Worm (Caenorhabditis elegans) whole organism, late embryonic: ENCODE results near the gene D2023.6.

Experiments
- C08G9.2 ChIP-seq: sonication (generic microtip); optimal IDR thresholded peaks from 2 replicates; lab custom pipeline; 2016; ENCODE audit warnings: mild to moderate bottlenecking, missing genetic modification characterization, moderate library complexity, missing compliant biosample characterization
- F13H6.1 ChIP-seq: sonication (generic microtip); optimal IDR thresholded peaks from 2 replicates; lab custom pipeline; 2016; ENCODE audit warnings: missing genetic modification characterization, missing compliant biosample characterization
- Y22D7AL.16 ChIP-seq: sonication (generic microtip); optimal IDR thresholded peaks from 2 replicates; lab custom pipeline; 2016; ENCODE audit warnings: missing genetic modification characterization, missing compliant biosample characterization
- ama-1 ChIP-seq: fragments of 150-350 bp; optimal IDR thresholded peaks from 2 replicates; lab custom pipeline; 2014
- ceh-18 ChIP-seq: sonication (generic microtip); optimal IDR thresholded peaks from 2 replicates; lab custom pipeline; 2016; ENCODE audit warnings: missing genetic modification characterization, missing compliant biosample characterization
- ceh-31 ChIP-seq: sonication (generic microtip); optimal IDR thresholded peaks from 2 replicates; lab custom pipeline; 2016; ENCODE audit warnings: missing genetic modification characterization, missing compliant biosample characterization
- dmd-4 ChIP-seq: sonication (generic microtip); optimal IDR thresholded peaks from 2 replicates; lab custom pipeline; 2016; ENCODE audit warnings: borderline replicate concordance, missing genetic modification characterization, missing compliant biosample characterization
- dve-1 ChIP-seq: sonication (generic microtip); optimal IDR thresholded peaks from 2 replicates; lab custom pipeline; 2017; ENCODE audit warnings: antibody characterized with exemption, mild to moderate bottlenecking, missing genetic modification characterization, missing compliant biosample characterization
- elt-2 ChIP-seq: sonication (generic microtip); optimal IDR thresholded peaks from 2 replicates; lab custom pipeline; 2016; ENCODE audit warnings: missing genetic modification reagents, missing genetic modification characterization, missing compliant biosample characterization
- eyg-1 ChIP-seq: sonication (generic microtip); optimal IDR thresholded peaks from 2 replicates; lab custom pipeline; 2016; ENCODE audit warnings: missing genotype, missing genetic modification characterization, missing compliant biosample characterization
- fax-1 ChIP-seq: sonication (generic microtip); optimal IDR thresholded peaks from 2 replicates; lab custom pipeline; 2016; ENCODE audit warnings: missing genotype, missing genetic modification characterization, missing compliant biosample characterization
- fkh-10 ChIP-seq: fragments of 150-350 bp; optimal IDR thresholded peaks from 2 replicates; lab custom pipeline; 2014; ENCODE audit warnings: missing biosample characterization, missing genetic modification reagents, missing genetic modification characterization
- gmeb-2 ChIP-seq: sonication (generic microtip); optimal IDR thresholded peaks from 2 replicates; lab custom pipeline; 2016; ENCODE audit warnings: missing genetic modification characterization, inconsistent platforms, missing compliant biosample characterization
- lin-11 ChIP-seq: fragments of 200-800 bp; sonication (Bioruptor generic); optimal IDR thresholded peaks from 2 replicates; lab custom pipeline; 2018; ENCODE audit warnings: mild to moderate bottlenecking, missing genetic modification characterization, missing compliant biosample characterization
- madf-2 ChIP-seq: sonication (generic microtip); optimal IDR thresholded peaks from 2 replicates; lab custom pipeline; 2017; ENCODE audit warnings: missing genetic modification characterization, missing compliant biosample characterization
- pag-3 ChIP-seq: sonication (generic microtip); optimal IDR thresholded peaks from 2 replicates; lab custom pipeline; 2016; ENCODE audit warnings: missing compliant biosample characterization, missing genetic modification characterization, borderline replicate concordance
- pat-9 ChIP-seq: fragments of 200-800 bp; sonication (Bioruptor generic); optimal IDR thresholded peaks from 2 replicates; lab custom pipeline; 2018; ENCODE audit warnings: mild to moderate bottlenecking, missing genetic modification characterization, moderate library complexity, missing compliant biosample characterization
- pax-1 ChIP-seq: fragments of 150-350 bp; optimal IDR thresholded peaks from 2 replicates; lab custom pipeline; 2014; ENCODE audit warnings: missing biosample characterization, missing genetic modification characterization
- ref-2 ChIP-seq: sonication (generic microtip); optimal IDR thresholded peaks from 2 replicates; lab custom pipeline; 2016; ENCODE audit warnings: missing genetic modification characterization, missing compliant biosample characterization
- rnt-1 ChIP-seq: sonication (generic microtip); optimal IDR thresholded peaks from 2 replicates; lab custom pipeline; 2016; ENCODE audit warnings: missing genetic modification characterization, missing compliant biosample characterization
- sox-4 ChIP-seq: sonication (generic microtip); optimal IDR thresholded peaks from 2 replicates; lab custom pipeline; 2017; ENCODE audit warnings: mild to moderate bottlenecking, missing genetic modification characterization, inconsistent platforms, missing compliant biosample characterization
- syd-9 ChIP-seq: sonication (generic microtip); optimal IDR thresholded peaks from 2 replicates; lab custom pipeline; 2016; ENCODE audit warnings: mild to moderate bottlenecking, missing genetic modification characterization, moderate library complexity, missing compliant biosample characterization
- ttx-3 ChIP-seq: sonication (generic microtip); optimal IDR thresholded peaks from 2 replicates; lab custom pipeline; 2016; ENCODE audit warnings: missing genetic modification reagents, missing genetic modification characterization, missing compliant biosample characterization
- unc-3 ChIP-seq, 2 experiments: fragments of 200-800 bp in 1 of 2; sonication (Bioruptor generic) in 1 of 2; sonication (generic microtip) in 1 of 2; conservative IDR thresholded peaks in 1 of 2; optimal IDR thresholded peaks in 1 of 2; 2 replicates each; pipeline versions ENCODE4 v1.3.6 to Lab custom; 2016 to 2022; ENCODE audit warnings: missing compliant biosample characterization in 2 of 2, missing genetic modification characterization in 2 of 2, missing genetic modification reagents in 1 of 2
- unc-55 ChIP-seq: sonication (generic microtip); optimal IDR thresholded peaks from 2 replicates; lab custom pipeline; 2017; ENCODE audit warnings: missing biosample characterization, missing genetic modification reagents, missing genetic modification characterization
- ztf-16 ChIP-seq: sonication (generic microtip); optimal IDR thresholded peaks from 2 replicates; lab custom pipeline; 2017; ENCODE audit warnings: missing genetic modification characterization, missing compliant biosample characterization

The D2023.6 gene

ce11 chrV:11799252-11799822 lies 27.8 kb upstream of the D2023.6 start:
- TF ChIP-seq F13H6.1 = peak; percentile 27
- TF ChIP-seq ceh-18 (tag; lab: Kevin White, UChicago) = peak; percentile 20
- no peak for TF ChIP-seq Y22D7AL.16 (tag; lab: Kevin White, UChicago)
- TF ChIP-seq ref-2 (tag; lab: Kevin White, UChicago) = peak; percentile 3

ce11 chrV:11800486-11800885 lies 26.7 kb upstream of the D2023.6 start:
- TF ChIP-seq ttx-3 (no peak), dmd-4 (tag; lab: Kevin White, UChicago) (no peak)

ce11 chrV:11801076-11801849 lies 25.9 kb upstream of the D2023.6 start:
- TF ChIP-seq unc-55 (GFP tag; lab: Kevin White, UChicago) (no peak), elt-2 (tag; lab: Kevin White, UChicago) (peak; percentile 40)

ce11 chrV:11802508-11802907 lies 24.6 kb upstream of the D2023.6 start:
- no peak for TF ChIP-seq unc-3 (GFP tag; conservative IDR thresholded peaks at IDR 0.05; lab: Robert Waterston, UW)
- no peak for TF ChIP-seq unc-3 (tag; optimal IDR thresholded peaks at IDR 0.05; lab: Kevin White, UChicago)

ce11 chrV:11803518-11803994 lies 23.6 kb upstream of the D2023.6 start:
- TF ChIP-seq lin-11 (no peak), fkh-10 (GFP tag; lab: Kevin White, UChicago) (no peak), gmeb-2 (tag; lab: Kevin White, UChicago) (no peak), unc-3 (GFP tag; conservative IDR thresholded peaks at IDR 0.05; lab: Robert Waterston, UW) (no peak), unc-3 (tag; optimal IDR thresholded peaks at IDR 0.05; lab: Kevin White, UChicago) (no peak), elt-2 (tag; lab: Kevin White, UChicago) (no peak), pag-3 (tag; lab: Kevin White, UChicago) (no peak)

ce11 chrV:11809935-11810334 lies 17.2 kb upstream of the D2023.6 start:
- TF ChIP-seq ceh-31 (tag; lab: Kevin White, UChicago) = no peak

- TF ChIP-seq pat-9 (tag; lab: Kevin White, UChicago) (no peak), rnt-1 (tag; lab: Kevin White, UChicago) (no peak), pax-1 (tag; lab: Kevin White, UChicago) (no peak), ztf-16 (tag; lab: Kevin White, UChicago) (no peak), ama-1 (lab: Kevin White, UChicago) (no peak), fax-1 (no peak), syd-9 (tag; lab: Kevin White, UChicago) (no peak), fkh-10 (GFP tag; lab: Kevin White, UChicago) (no peak), elt-2 (tag; lab: Kevin White, UChicago) (no peak), sox-4 (no peak), dve-1 (no peak), C08G9.2 (no peak), eyg-1 (tag; lab: Kevin White, UChicago) (no peak), F13H6.1 (no peak), madf-2 (tag; lab: Kevin White, UChicago) (no peak)
- TF ChIP-seq, all 69 proteins: peak for 0
These were observed 15.2 kb upstream of the D2023.6 start, which contains the start of gene D2023.3 for ce11 chrV:11811921-11812320. TSS of gene D2023.3 (minus strand) at chrV:11812021.
